Worm (Caenorhabditis elegans) whole organism, early embryonic: ENCODE measurements around the gene ulp-1.

Experiments used
- B0310.2 ChIP-seq: sonication (generic microtip); optimal IDR thresholded peaks from 2 replicates; lab custom pipeline; 2016; ENCODE audit warnings: mild to moderate bottlenecking, missing genetic modification characterization, missing compliant biosample characterization
- F13C5.2 ChIP-seq: sonication (generic microtip); optimal IDR thresholded peaks from 2 replicates; lab custom pipeline; 2017; ENCODE audit warnings: mild to moderate bottlenecking, missing genetic modification characterization, inconsistent platforms, missing compliant biosample characterization
- aly-1 ChIP-seq: sonication (generic microtip); optimal IDR thresholded peaks from 2 replicates; lab custom pipeline; 2016; ENCODE audit warnings: missing genetic modification characterization, missing compliant biosample characterization
- ama-1 ChIP-seq: fragments of 150-350 bp; optimal IDR thresholded peaks from 2 replicates; lab custom pipeline; 2014
- ceh-13 ChIP-seq: fragments of 200-800 bp; sonication (Bioruptor generic); optimal IDR thresholded peaks from 2 replicates; lab custom pipeline; 2018; ENCODE audit warnings: mild to moderate bottlenecking, missing genetic modification characterization, missing compliant biosample characterization
- ceh-36 ChIP-seq: sonication (generic microtip); optimal IDR thresholded peaks from 2 replicates; lab custom pipeline; 2016; ENCODE audit warnings: missing genetic modification characterization, inconsistent platforms, missing compliant biosample characterization
- ets-7 ChIP-seq: sonication (generic microtip); optimal IDR thresholded peaks from 2 replicates; lab custom pipeline; 2016; ENCODE audit warnings: missing genotype, missing genetic modification characterization, missing compliant biosample characterization
- flt-1 ChIP-seq: fragments of 200-800 bp; sonication (Bioruptor generic); IDR thresholded peaks from 2 replicates; pipeline ENCODE4 v1.3.6; 2022; ENCODE audit warnings: missing genetic modification characterization, missing compliant biosample characterization
- hmbx-1 ChIP-seq: sonication (generic microtip); optimal IDR thresholded peaks from 2 replicates; lab custom pipeline; 2016; ENCODE audit warnings: mild to moderate bottlenecking, missing genetic modification characterization, missing compliant biosample characterization
- hmg-4 ChIP-seq: fragments of 200-800 bp; sonication (Bioruptor generic); optimal IDR thresholded peaks from 2 replicates; lab custom pipeline; 2018; ENCODE audit warnings: mild to moderate bottlenecking, missing genetic modification characterization, missing compliant biosample characterization
- hnd-1 ChIP-seq: sonication (generic microtip); optimal IDR thresholded peaks from 2 replicates; lab custom pipeline; 2016; ENCODE audit warnings: missing genetic modification characterization, missing compliant biosample characterization
- pes-1 ChIP-seq: fragments of 200-800 bp; sonication (Bioruptor generic); IDR thresholded peaks from 2 replicates; pipeline ENCODE4 v1.3.6; 2022; ENCODE audit warnings: missing genetic modification reagents, missing genetic modification characterization, missing compliant biosample characterization
- scrt-1 ChIP-seq: fragments of 200-800 bp; sonication (Bioruptor generic); IDR thresholded peaks from 2 replicates; pipeline ENCODE4 v1.3.6; 2022; ENCODE audit warnings: missing genetic modification characterization, missing compliant biosample characterization
- sea-1 ChIP-seq: fragments of 200-800 bp; sonication (Bioruptor generic); conservative IDR thresholded peaks from 2 replicates; pipeline ENCODE4 v1.3.6; 2022; ENCODE audit warnings: missing genetic modification characterization, missing compliant biosample characterization
- tbx-11 ChIP-seq: fragments of 200-800 bp; sonication (Bioruptor generic); IDR thresholded peaks from 2 replicates; pipeline ENCODE4 v1.3.6; 2022; ENCODE audit warnings: missing genetic modification characterization, missing compliant biosample characterization
- tbx-37 ChIP-seq: fragments of 200-800 bp; sonication (Bioruptor generic); conservative IDR thresholded peaks from 2 replicates; pipeline ENCODE4 v1.3.6; 2022; ENCODE audit warnings: missing genetic modification reagents, missing genetic modification characterization, missing compliant biosample characterization
- tra-4 ChIP-seq: sonication (generic microtip); optimal IDR thresholded peaks from 2 replicates; lab custom pipeline; 2017; ENCODE audit warnings: missing genetic modification characterization, missing compliant biosample characterization

The ulp-1 gene

ce11 chrIII:5150012-5150411, 19.6 kb downstream of the ulp-1 start:
- TF ChIP-seq hnd-1 (tag; lab: Kevin White, UChicago): no peak
- TF ChIP-seq ceh-13 (GFP tag; lab: Kevin White, UChicago): no peak
- no peak for TF ChIP-seq aly-1
- TF ChIP-seq tbx-37 (GFP tag; lab: Robert Waterston, UW): no peak
- no peak for TF ChIP-seq flt-1 (GFP tag; lab: Robert Waterston, UW)

- TF ChIP-seq ceh-13 (GFP tag; lab: Kevin White, UChicago) (no peak), ceh-36 (no peak), B0310.2 (tag; lab: Kevin White, UChicago) (no peak), aly-1 (no peak), hmg-4 (GFP tag; lab: Kevin White, UChicago) (no peak), tbx-37 (GFP tag; lab: Robert Waterston, UW) (no peak), hmbx-1 (tag; lab: Kevin White, UChicago) (no peak), tra-4 (tag; lab: Kevin White, UChicago) (no peak), ama-1 (no peak)
These were observed 20.1 kb downstream of the ulp-1 start, which contains the start of gene Y54H5A.2 for ce11 chrIII:5149478-5149877. Y54H5A.2 (minus strand) TSS chrIII:5149578.

DNA sequence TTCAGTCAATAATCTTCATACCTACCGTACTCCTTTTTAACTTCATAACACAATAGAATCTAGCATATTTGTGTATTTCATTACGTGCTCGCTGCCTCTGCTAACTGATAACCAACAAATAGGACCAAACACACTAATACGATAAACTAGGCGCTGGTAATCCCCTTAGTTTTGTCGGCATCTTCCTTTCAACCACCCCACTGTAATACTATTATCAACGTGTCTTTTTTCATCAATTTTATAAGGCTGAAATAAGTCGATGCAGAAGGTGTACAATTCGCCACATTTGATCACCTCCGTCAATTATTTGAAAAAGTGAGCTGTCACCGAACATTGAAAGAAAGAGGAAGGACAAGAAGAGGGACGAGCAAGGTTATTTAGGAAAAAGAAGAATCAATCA, 22.2 kb downstream of the ulp-1 start:
- no peak for TF ChIP-seq tbx-11
- TF ChIP-seq tra-4 (tag; lab: Kevin White, UChicago): no peak
- TF ChIP-seq sea-1 (GFP tag; lab: Robert Waterston, UW): no peak
- no peak for TF ChIP-seq hnd-1 (tag; lab: Kevin White, UChicago)
- TF ChIP-seq ama-1: no peak

DNA sequence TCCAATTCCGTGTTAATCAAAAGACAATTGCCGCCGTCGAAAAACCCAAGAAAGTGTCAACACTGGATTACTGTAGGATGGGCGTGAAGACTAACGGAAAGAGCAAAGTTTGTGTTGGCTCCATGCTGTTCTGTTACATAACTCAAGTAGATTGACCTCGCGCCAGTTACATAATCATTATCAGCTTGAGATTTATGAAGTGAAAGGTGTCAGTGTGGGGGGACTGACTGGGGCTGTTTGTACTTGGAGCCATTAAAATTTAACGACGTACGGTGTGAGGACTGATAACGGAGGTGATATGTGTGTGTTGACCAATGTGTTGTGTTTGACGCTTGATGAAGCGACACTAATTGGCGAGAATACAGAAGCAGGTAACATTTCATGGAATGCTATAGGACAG, 22.9 kb downstream of the ulp-1 start:
- TF ChIP-seq pes-1 (GFP tag; lab: Robert Waterston, UW) (no peak), hmg-4 (GFP tag; lab: Kevin White, UChicago) (no peak), ets-7 (no peak), tbx-37 (GFP tag; lab: Robert Waterston, UW) (no peak), ama-1 (no peak), sea-1 (GFP tag; lab: Robert Waterston, UW) (no peak), F13C5.2 (no peak), flt-1 (GFP tag; lab: Robert Waterston, UW) (no peak), tbx-11 (no peak), ceh-13 (GFP tag; lab: Kevin White, UChicago) (no peak), tra-4 (tag; lab: Kevin White, UChicago) (no peak), ceh-36 (no peak), scrt-1 (no peak), hnd-1 (tag; lab: Kevin White, UChicago) (no peak), B0310.2 (tag; lab: Kevin White, UChicago) (no peak), aly-1 (no peak)

DNA sequence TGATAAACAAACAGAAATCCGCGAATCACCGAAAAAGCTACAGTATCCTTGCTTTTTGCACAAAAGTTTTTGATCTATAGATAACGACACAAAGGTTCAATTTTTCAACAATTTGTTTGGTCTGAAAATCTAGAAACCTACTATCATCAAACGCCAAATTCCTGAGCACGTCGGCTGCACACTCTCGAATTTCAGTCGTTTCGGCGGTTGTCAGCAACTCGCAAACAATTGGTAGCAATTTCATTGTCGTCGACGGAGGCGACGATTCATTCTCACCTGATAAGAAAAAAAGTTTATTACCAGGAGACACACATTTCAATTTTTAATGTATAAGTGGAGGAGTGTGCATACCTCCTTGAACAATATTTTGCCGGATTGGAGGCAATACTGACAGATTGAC, 23.7 kb downstream of the ulp-1 start:
- TF ChIP-seq ceh-36 (no peak), tbx-11 (no peak), ets-7 (no peak), hmbx-1 (tag; lab: Kevin White, UChicago) (no peak), scrt-1 (no peak), hmg-4 (GFP tag; lab: Kevin White, UChicago) (no peak), sea-1 (GFP tag; lab: Robert Waterston, UW) (no peak), pes-1 (GFP tag; lab: Robert Waterston, UW) (no peak), ama-1 (no peak), hnd-1 (tag; lab: Kevin White, UChicago) (no peak), tra-4 (tag; lab: Kevin White, UChicago) (no peak), tbx-37 (GFP tag; lab: Robert Waterston, UW) (no peak), ceh-13 (GFP tag; lab: Kevin White, UChicago) (no peak), flt-1 (GFP tag; lab: Robert Waterston, UW) (no peak)

DNA sequence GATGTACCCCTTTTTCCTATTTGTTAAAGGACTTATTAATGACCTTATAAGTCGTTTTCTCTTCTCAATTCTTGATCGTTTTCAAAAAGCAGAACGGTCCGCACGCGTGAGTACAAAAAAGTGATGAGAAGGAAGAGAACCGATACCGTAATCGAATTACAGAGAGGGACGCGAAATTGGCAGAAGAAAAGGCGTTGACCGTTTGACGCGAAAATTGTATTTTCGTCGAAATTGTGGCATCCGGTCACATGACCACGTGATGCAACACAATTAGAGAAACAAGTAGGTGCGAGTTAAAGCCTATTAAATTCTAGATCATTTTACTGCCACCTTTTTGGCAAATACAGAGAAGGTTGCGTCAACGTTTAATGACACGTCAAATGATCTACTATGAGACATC, 25.4 kb downstream of the ulp-1 start:
- TF ChIP-seq sea-1 (GFP tag; lab: Robert Waterston, UW) (no peak), tbx-37 (GFP tag; lab: Robert Waterston, UW) (no peak), flt-1 (GFP tag; lab: Robert Waterston, UW) (no peak)

DNA sequence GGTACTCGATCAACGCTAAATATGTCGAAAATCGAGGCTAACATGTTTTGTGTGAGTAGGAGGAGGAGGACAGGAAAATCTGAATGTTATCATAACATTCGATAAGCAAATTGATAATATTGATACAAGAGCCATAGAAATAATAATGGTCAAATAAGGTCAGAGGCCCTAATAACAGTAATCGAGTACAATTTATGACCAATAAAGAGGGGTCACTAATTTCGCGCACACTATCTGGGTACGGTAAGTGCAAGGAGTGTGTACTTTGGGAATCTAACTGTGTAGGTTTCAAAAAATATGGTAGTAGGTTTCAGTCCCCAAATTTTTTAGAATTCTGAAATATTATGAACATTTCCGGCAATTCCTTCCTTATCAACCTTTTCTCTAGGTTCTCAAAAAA, 26.1 kb downstream of the ulp-1 start:
- TF ChIP-seq tra-4 (tag; lab: Kevin White, UChicago): no peak
- TF ChIP-seq F13C5.2: no peak
- no peak for TF ChIP-seq ceh-13 (GFP tag; lab: Kevin White, UChicago)

DNA sequence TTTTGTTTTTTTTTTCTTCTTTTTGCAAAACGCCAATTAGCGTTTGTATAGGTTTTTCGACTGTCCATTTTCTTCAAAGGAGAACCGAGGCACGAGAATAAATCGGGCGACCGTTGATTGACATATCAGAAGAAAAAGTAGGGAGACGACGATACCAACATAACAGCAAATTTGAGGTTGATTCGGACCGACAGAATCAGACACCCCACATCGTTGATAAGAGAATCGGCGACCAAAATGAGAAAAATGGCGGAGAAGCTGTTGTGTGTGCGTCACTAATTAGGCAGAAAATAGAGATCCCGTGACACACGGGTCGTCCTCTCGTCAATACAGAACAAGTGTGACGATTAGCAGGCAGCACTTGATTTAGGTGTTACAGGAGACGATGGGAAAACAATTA, 27.7 kb downstream of the ulp-1 start:
- TF ChIP-seq ceh-36 (no peak), sea-1 (GFP tag; lab: Robert Waterston, UW) (no peak), hnd-1 (tag; lab: Kevin White, UChicago) (no peak), ama-1 (no peak), flt-1 (GFP tag; lab: Robert Waterston, UW) (no peak), tbx-37 (GFP tag; lab: Robert Waterston, UW) (no peak), tra-4 (tag; lab: Kevin White, UChicago) (no peak), hmg-4 (GFP tag; lab: Kevin White, UChicago) (no peak), ets-7 (no peak)

ce11 chrIII:5140559-5140958, 29.0 kb downstream of the ulp-1 start:
- TF ChIP-seq flt-1 (GFP tag; lab: Robert Waterston, UW) (no peak), pes-1 (GFP tag; lab: Robert Waterston, UW) (no peak), F13C5.2 (no peak), ceh-36 (no peak), tbx-11 (no peak), B0310.2 (tag; lab: Kevin White, UChicago) (no peak), hmbx-1 (tag; lab: Kevin White, UChicago) (no peak), ama-1 (no peak), aly-1 (no peak), tbx-37 (GFP tag; lab: Robert Waterston, UW) (no peak), hnd-1 (tag; lab: Kevin White, UChicago) (no peak), scrt-1 (no peak), ceh-13 (GFP tag; lab: Kevin White, UChicago) (no peak), hmg-4 (GFP tag; lab: Kevin White, UChicago) (no peak)
